Worm (Caenorhabditis elegans): Measurements from ENCODE around the gene col-88.

- TF ChIP-seq hlh-4 (tag; optimal IDR thresholded peaks at IDR 0.05), result no peak
- no peak for TF ChIP-seq zag-1 (tag; optimal IDR thresholded peaks at IDR 0.05)
These were observed at the start of gene col-88 for ce11 chrIII:40580-41113.
